Worm (Caenorhabditis elegans) whole organism, L4 larva: Measurements from ENCODE around the gene Y49F6B.14.
A peak's percentile ranks its signal among the peaks of the same experiment; 100 is the strongest.
"Not testable (repeated sequence)": the region's sequence is repeated elsewhere in the genome, so short reads cannot be mapped to it uniquely, and the experiment has no call there.

Experiments used
- F10B5.3 ChIP-seq: sonication (generic microtip); optimal IDR thresholded peaks from 2 replicates; lab custom pipeline; 2016; ENCODE audit warnings: mild to moderate bottlenecking, missing genetic modification characterization, missing compliant biosample characterization
- R02D3.7 ChIP-seq: fragments of 150-350 bp; sonication (generic microtip); optimal IDR thresholded peaks from 3 replicates; lab custom pipeline; 2014; ENCODE audit warnings: missing biosample characterization, missing genetic modification characterization
- Y48G9A.11 ChIP-seq: fragments of 200-800 bp; sonication (Bioruptor generic); IDR thresholded peaks from 2 replicates; pipeline ENCODE4 v1.3.6; 2022; ENCODE audit warnings: missing genetic modification reagents, missing genetic modification characterization, missing compliant biosample characterization
- ZK337.2 ChIP-seq: fragments of 200-800 bp; sonication (Bioruptor generic); IDR thresholded peaks from 2 replicates; pipeline ENCODE4 v1.3.6; 2022; ENCODE audit warnings: missing genetic modification reagents, missing genetic modification characterization, missing compliant biosample characterization
- ZK546.5 ChIP-seq, 2 experiments: sonication (generic microtip); optimal IDR thresholded peaks; 2 replicates each; lab custom pipeline; 2017; ENCODE audit warnings: missing biosample characterization in 2 of 2, missing genetic modification characterization in 2 of 2
- aha-1 ChIP-seq: fragments of 150-350 bp; peaks from one replicate; lab custom pipeline; 2014; ENCODE audit warnings: missing biosample characterization, missing genetic modification characterization
- ces-1 ChIP-seq: fragments of 150-350 bp; sonication (generic microtip); optimal IDR thresholded peaks from 4 replicates; lab custom pipeline; 2014; ENCODE audit warnings: missing biosample characterization, missing genetic modification reagents, missing genetic modification characterization
- daf-16 ChIP-seq, 3 experiments: sonication (generic microtip); optimal IDR thresholded peaks; 2 replicates each; lab custom pipeline; 2016 to 2017; ENCODE audit warnings: missing genetic modification characterization in 3 of 3, missing genetic modification reagents in 3 of 3, mild to moderate bottlenecking in 2 of 3, missing compliant biosample characterization in 2 of 3, missing biosample characterization in 1 of 3, moderate library complexity in 1 of 3
- daf-19 ChIP-seq: fragments of 200-800 bp; sonication (Bioruptor generic); conservative IDR thresholded peaks from 2 replicates; pipeline ENCODE4 v1.3.6; 2022; ENCODE audit warnings: missing genetic modification characterization, missing compliant biosample characterization
- dmd-6 ChIP-seq: fragments of 200-800 bp; sonication (Bioruptor generic); IDR thresholded peaks from 2 replicates; pipeline ENCODE4 v1.3.6; 2022; ENCODE audit warnings: missing genetic modification reagents, missing genetic modification characterization, missing compliant biosample characterization
- dmd-9 ChIP-seq: fragments of 200-800 bp; sonication (Bioruptor generic); IDR thresholded peaks from 2 replicates; pipeline ENCODE4 v1.3.6; 2022; ENCODE audit warnings: missing genetic modification reagents, missing genetic modification characterization, missing compliant biosample characterization
- dpl-1 ChIP-seq: fragments of 150-350 bp; optimal IDR thresholded peaks from 2 replicates; lab custom pipeline; 2014; ENCODE audit warnings: missing biosample characterization, missing genetic modification reagents, missing genetic modification characterization
- dve-1 ChIP-seq: sonication (generic microtip); optimal IDR thresholded peaks from 2 replicates; lab custom pipeline; 2017; ENCODE audit warnings: antibody characterized with exemption, mild to moderate bottlenecking, missing genetic modification characterization, missing compliant biosample characterization; ENCODE audit not compliant: insufficient read depth
- fkh-10 ChIP-seq: fragments of 150-350 bp; optimal IDR thresholded peaks from 2 replicates; lab custom pipeline; 2014; ENCODE audit warnings: missing biosample characterization, missing genetic modification reagents, missing genetic modification characterization
- hif-1 ChIP-seq, 2 experiments: sonication (generic microtip); optimal IDR thresholded peaks; 2 replicates each; lab custom pipeline; 2016 to 2017; ENCODE audit warnings: missing compliant biosample characterization in 2 of 2, missing genetic modification characterization in 2 of 2, missing genetic modification reagents in 2 of 2, missing genotype in 2 of 2, mild to moderate bottlenecking in 1 of 2
- hlh-11 ChIP-seq: fragments of 200-800 bp; sonication (Bioruptor generic); optimal IDR thresholded peaks from 2 replicates; lab custom pipeline; 2018; ENCODE audit warnings: mild to moderate bottlenecking, missing genetic modification characterization, missing compliant biosample characterization
- jun-1 ChIP-seq: fragments of 150-350 bp; optimal IDR thresholded peaks from 2 replicates; lab custom pipeline; 2014; ENCODE audit warnings: missing biosample characterization, missing genetic modification reagents, missing genetic modification characterization
- lin-38 ChIP-seq: fragments of 200-800 bp; sonication (Bioruptor generic); IDR thresholded peaks from 2 replicates; pipeline ENCODE4 v1.3.6; 2022; ENCODE audit warnings: missing genetic modification reagents, missing genetic modification characterization, missing compliant biosample characterization
- madf-9 ChIP-seq: fragments of 200-800 bp; sonication (Bioruptor generic); conservative IDR thresholded peaks from 2 replicates; pipeline ENCODE4 v1.3.6; 2022; ENCODE audit warnings: missing genetic modification reagents, missing genetic modification characterization, missing compliant biosample characterization
- mes-2 ChIP-seq: sonication (generic microtip); optimal IDR thresholded peaks from 2 replicates; lab custom pipeline; 2016; ENCODE audit warnings: missing genotype, mild to moderate bottlenecking, missing genetic modification characterization, missing compliant biosample characterization; ENCODE audit not compliant: poor library complexity, severe bottlenecking
- mxl-2 ChIP-seq: fragments of 200-800 bp; sonication (Bioruptor generic); conservative IDR thresholded peaks from 2 replicates; pipeline ENCODE4 v1.3.6; 2022; ENCODE audit warnings: missing genetic modification reagents, missing genetic modification characterization, missing compliant biosample characterization
- mxl-3 ChIP-seq: fragments of 200-800 bp; sonication (Bioruptor generic); optimal IDR thresholded peaks from 2 replicates; lab custom pipeline; 2018; ENCODE audit warnings: mild to moderate bottlenecking, missing genetic modification characterization, missing compliant biosample characterization
- nhr-102 ChIP-seq: sonication (generic microtip); optimal IDR thresholded peaks from 2 replicates; lab custom pipeline; 2016; ENCODE audit warnings: mild to moderate bottlenecking, missing genetic modification characterization, moderate library complexity, missing compliant biosample characterization
- nhr-11 ChIP-seq: fragments of 150-350 bp; optimal IDR thresholded peaks from 2 replicates; lab custom pipeline; 2014; ENCODE audit warnings: missing biosample characterization, missing genetic modification characterization
- nhr-28 ChIP-seq: fragments of 150-350 bp; optimal IDR thresholded peaks from 2 replicates; lab custom pipeline; 2014; ENCODE audit warnings: missing biosample characterization, missing genetic modification characterization
- nhr-41 ChIP-seq: fragments of 200-800 bp; sonication (Bioruptor generic); IDR thresholded peaks from 2 replicates; pipeline ENCODE4 v1.3.6; 2022; ENCODE audit warnings: missing genetic modification reagents, missing genetic modification characterization, missing compliant biosample characterization
- nhr-6 ChIP-seq: fragments of 150-350 bp; optimal IDR thresholded peaks from 2 replicates; lab custom pipeline; 2014; ENCODE audit warnings: missing biosample characterization, missing genetic modification characterization
- nhr-77 ChIP-seq: fragments of 150-350 bp; optimal IDR thresholded peaks from 2 replicates; lab custom pipeline; 2014; ENCODE audit warnings: missing biosample characterization, missing genetic modification characterization
- pha-4 ChIP-seq, 2 experiments: fragments of 150-350 bp in 1 of 2; fragments of 200-800 bp in 1 of 2; sonication (Bioruptor generic) in 1 of 2; IDR thresholded peaks in 1 of 2; optimal IDR thresholded peaks in 1 of 2; 2 replicates each; pipeline versions ENCODE4 v1.3.6 to Lab custom; 2014 to 2022; ENCODE audit warnings: missing genetic modification characterization in 2 of 2, missing genetic modification reagents in 2 of 2, missing biosample characterization in 1 of 2, missing compliant biosample characterization in 1 of 2
- php-3 ChIP-seq: fragments of 200-800 bp; sonication (Bioruptor generic); IDR thresholded peaks from 2 replicates; pipeline ENCODE4 v1.3.6; 2022; ENCODE audit warnings: missing genetic modification reagents, missing genetic modification characterization, missing compliant biosample characterization
- pqm-1 ChIP-seq: sonication (generic microtip); optimal IDR thresholded peaks from 2 replicates; lab custom pipeline; 2017; ENCODE audit warnings: missing biosample characterization, missing genetic modification characterization
- rbr-2 ChIP-seq: sonication (generic microtip); optimal IDR thresholded peaks from 2 replicates; lab custom pipeline; 2016; ENCODE audit warnings: missing genotype, missing genetic modification characterization, missing compliant biosample characterization
- skn-1 ChIP-seq: fragments of 150-350 bp; optimal IDR thresholded peaks from 2 replicates; lab custom pipeline; 2014; ENCODE audit warnings: missing biosample characterization, missing genetic modification characterization
- snpc-1.2 ChIP-seq: fragments of 200-800 bp; sonication (Bioruptor generic); IDR thresholded peaks from 2 replicates; pipeline ENCODE4 v1.3.6; 2022; ENCODE audit warnings: missing genetic modification reagents, missing genetic modification characterization, missing compliant biosample characterization
- unc-130 ChIP-seq: sonication (generic microtip); optimal IDR thresholded peaks from 2 replicates; lab custom pipeline; 2016; ENCODE audit warnings: missing genetic modification reagents, missing genetic modification characterization, missing compliant biosample characterization
- zip-11 ChIP-seq: fragments of 200-800 bp; sonication (Bioruptor generic); IDR thresholded peaks from 2 replicates; pipeline ENCODE4 v1.3.6; 2022; ENCODE audit warnings: missing genetic modification characterization, missing compliant biosample characterization
- ztf-7 ChIP-seq: fragments of 150-350 bp; optimal IDR thresholded peaks from 2 replicates; lab custom pipeline; 2014; ENCODE audit warnings: missing biosample characterization, missing genetic modification characterization

The Y49F6B.14 gene

ce11 chrII:3499386-3499785 is 15.9 kb downstream of the Y49F6B.14 start, which contains the start of gene Y49F6B.9:
Gene Y49F6B.9 (minus strand): TSS chrII:3499387.
- TF ChIP-seq ZK546.5 (tag; optimal IDR thresholded peaks at IDR 0.05; lab: Kevin White, UChicago), result no peak
- peak; percentile 94 for TF ChIP-seq Y48G9A.11 (GFP tag; lab: Robert Waterston, UW)
- peak; percentile 87 for TF ChIP-seq aha-1

ce11 chrII:3490797-3491196 is 24.5 kb downstream of the Y49F6B.14 start, which contains the start of gene fbxb-112:
Gene fbxb-112 (plus strand): TSS chrII:3491097.
- TF ChIP-seq nhr-6 (tag; lab: Kevin White, UChicago); snpc-1.2; pqm-1 (tag; lab: Kevin White, UChicago): not testable (repeated sequence)

ce11 chrII:3482231-3482630 is 33.1 kb downstream of the Y49F6B.14 start, which contains the start of gene smu-2:
Gene smu-2 (plus strand): TSS chrII:3482408.
- TF ChIP-seq nhr-77 (tag; lab: Kevin White, UChicago) (no peak), ZK337.2 (peak; percentile 74; the same call in 1 of the 2 replicates), fkh-10 (GFP tag; lab: Kevin White, UChicago) (peak; percentile 28), dmd-6 (GFP tag; lab: Robert Waterston, UW) (peak; percentile 31), php-3 (GFP tag; lab: Robert Waterston, UW) (0 out of 2 replicates have a peak, but pooled peaks have one; percentile 43), ces-1 (GFP tag; lab: Kevin White, UChicago) (peak; percentile 74), jun-1 (tag; lab: Kevin White, UChicago) (no peak), nhr-11 (tag; lab: Kevin White, UChicago) (peak; percentile 11), ztf-7 (no peak), F10B5.3 (tag; lab: Kevin White, UChicago) (no peak), skn-1 (tag; lab: Kevin White, UChicago) (no peak), unc-130 (peak; percentile 89), madf-9 (peak; percentile 64), hlh-11 (tag; lab: Kevin White, UChicago) (no peak), daf-16 (GFP tag; optimal IDR thresholded peaks at IDR 0.05; lab: Kevin White, UChicago) (no peak), daf-16 (tag; optimal IDR thresholded peaks at IDR 0.05; lab: Kevin White, UChicago) (no peak), nhr-28 (peak; percentile 71), mes-2 (tag; lab: Kevin White, UChicago) (peak; percentile 97), nhr-102 (no peak), nhr-41 (GFP tag; lab: Robert Waterston, UW) (no peak), lin-38 (GFP tag; lab: Robert Waterston, UW) (peak; percentile 97), dmd-9 (peak; percentile 54; the same call in 1 of the 2 replicates), mxl-3 (GFP tag; lab: Kevin White, UChicago) (no peak), hif-1 (tag; optimal IDR thresholded peaks at IDR 0.05; lab: Kevin White, UChicago) (peak in 1 of 2 experiments; percentile 81), R02D3.7 (tag; lab: Kevin White, UChicago) (no peak), mxl-2 (GFP tag; lab: Robert Waterston, UW) (no peak), dpl-1 (GFP tag; lab: Kevin White, UChicago) (peak; percentile 62), Y48G9A.11 (GFP tag; lab: Robert Waterston, UW) (no peak), zip-11 (no peak), dve-1 (tag; lab: Kevin White, UChicago) (no peak), pha-4 (GFP tag; IDR thresholded peaks at IDR 0.05; lab: Robert Waterston, UW) (no peak), pha-4 (tag; optimal IDR thresholded peaks at IDR 0.05; lab: Kevin White, UChicago) (no peak), aha-1 (peak; percentile 95), daf-19 (no peak), rbr-2 (tag; lab: Kevin White, UChicago) (peak; percentile 43)
